Worm (Caenorhabditis elegans): ENCODE measurements around the gene F43C11.1.

- TF ChIP-seq ama-1 (optimal IDR thresholded peaks at IDR 0.05) (no peak), sox-2 (GFP tag; IDR thresholded peaks at IDR 0.05) (no peak), dmd-4 (tag; optimal IDR thresholded peaks at IDR 0.05; ENCODE audit: borderline replicate concordance) (no peak), ahr-1 (tag; optimal IDR thresholded peaks at IDR 0.05) (no peak), nhr-11 (tag; optimal IDR thresholded peaks at IDR 0.05) (no peak), lin-11 (tag; optimal IDR thresholded peaks at IDR 0.05) (no peak), unc-3 (GFP tag; conservative IDR thresholded peaks at IDR 0.05) (no peak), unc-3 (tag; optimal IDR thresholded peaks at IDR 0.05) (no peak), pha-4 (tag; optimal IDR thresholded peaks at IDR 0.05) (no peak), fkh-6 (tag; optimal IDR thresholded peaks at IDR 0.05) (no peak), elt-2 (tag; optimal IDR thresholded peaks at IDR 0.05) (no peak), sox-4 (tag; optimal IDR thresholded peaks at IDR 0.05) (no peak), pag-3 (tag; optimal IDR thresholded peaks at IDR 0.05; ENCODE audit: borderline replicate concordance) (no peak)
Measured at ce11 chrII:2399810-2400209, 42.9 kb downstream of the F43C11.1 start.

All from whole organism, late embryonic.